Fruit fly (Drosophila melanogaster) S2 (cell line): ENCODE measurements around the gene ea.

Experiments used
- CG8478 ChIP-seq: fragments of >200 bp; optimal IDR thresholded peaks from 2 replicates; lab custom pipeline; 2018
- CTCF ChIP-seq, 2 experiments: fragments of >200 bp; optimal IDR thresholded peaks; 2 replicates each; lab custom pipeline; 2018

DNA sequence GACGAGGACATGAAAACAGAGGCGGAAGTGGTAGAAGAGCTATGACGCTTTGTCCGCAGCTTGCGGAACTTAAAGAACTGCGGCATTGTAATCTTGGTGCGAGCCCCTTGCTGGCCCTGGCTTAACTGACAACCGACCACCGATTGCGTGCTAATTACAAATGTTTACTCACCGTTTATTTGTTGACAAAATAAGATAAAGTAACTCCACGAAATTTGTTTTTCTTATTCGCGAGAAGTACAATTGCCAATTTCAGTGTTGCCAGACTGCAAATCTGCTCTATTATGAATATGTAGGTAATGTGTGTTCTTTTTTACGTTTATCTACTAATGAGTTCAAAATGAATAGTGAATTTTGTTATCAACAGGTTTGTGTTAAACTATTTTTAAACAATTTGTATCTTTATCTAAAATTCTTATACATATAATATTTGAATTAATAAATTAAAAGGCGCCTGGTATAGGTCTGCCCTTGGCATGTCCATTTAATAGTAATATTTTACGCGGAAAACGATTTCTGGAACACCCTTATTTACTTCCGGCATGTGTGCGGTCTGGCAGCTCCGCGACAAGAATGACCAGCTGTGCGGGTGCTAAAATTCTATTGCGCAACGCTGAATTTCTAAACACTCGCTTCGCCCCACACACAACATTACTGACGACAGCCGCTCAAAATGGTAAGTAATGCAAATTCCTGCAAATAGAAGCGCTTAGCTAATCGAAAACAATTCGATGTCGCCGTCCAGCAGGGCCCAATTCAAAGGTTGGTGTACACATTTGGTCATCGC lies 28.3 kb downstream of the ea start, which contains the start of the genes Atg4b and Hibch:
- no peak for TF ChIP-seq CTCF (optimal IDR thresholded peaks at IDR 0.05; lab: Kevin White, UChicago)
- TF ChIP-seq CG8478 (lab: Kevin White, UChicago): no peak
